Fruit fly (Drosophila melanogaster) whole organism, embryonic: ENCODE results near the gene CG3448.

ENCODE experiments used
- CG10209 ChIP-seq: fragments of 200-800 bp; sonication (Bioruptor generic); optimal IDR thresholded peaks from 3 replicates; lab custom pipeline; 2017; ENCODE audit warnings: missing biosample characterization, mild to moderate bottlenecking, missing genetic modification characterization, missing genetic modification reagents
- CG10274 ChIP-seq: fragments of 200-800 bp; sonication (Bioruptor generic); optimal IDR thresholded peaks from 3 replicates; lab custom pipeline; 2017; ENCODE audit warnings: missing biosample characterization, mild to moderate bottlenecking, missing genetic modification characterization
- CG10321 ChIP-seq: fragments of 200-800 bp; sonication (Bioruptor generic); IDR thresholded peaks from 2 replicates; pipeline ENCODE4 v1.3.6; 2022; ENCODE audit warnings: missing biosample characterization, missing genetic modification characterization
- CG10654 ChIP-seq: fragments of 200-800 bp; sonication (Bioruptor generic); optimal IDR thresholded peaks from 2 replicates; lab custom pipeline; 2016; ENCODE audit warnings: missing biosample characterization, missing genetic modification characterization
- CG11085 ChIP-seq: fragments of 200-800 bp; sonication (Bioruptor generic); IDR thresholded peaks from 2 replicates; pipeline ENCODE4 v1.3.6; 2022; ENCODE audit warnings: missing biosample characterization, missing genetic modification characterization
- CG11456 ChIP-seq: fragments of 200-800 bp; sonication (Bioruptor generic); IDR thresholded peaks from 3 replicates; pipeline ENCODE4 v1.3.6; 2022; ENCODE audit warnings: missing biosample characterization, missing genetic modification characterization
- CG11696 ChIP-seq: fragments of 200-800 bp; sonication (Bioruptor generic); IDR thresholded peaks from 2 replicates; pipeline ENCODE4 v1.3.6; 2022; ENCODE audit warnings: missing biosample characterization, missing genetic modification characterization
- CG13123 ChIP-seq: fragments of 200-800 bp; sonication (Bioruptor generic); optimal IDR thresholded peaks from 2 replicates; lab custom pipeline; 2016; ENCODE audit warnings: missing biosample characterization, missing genetic modification characterization
- CG13775 ChIP-seq: fragments of 200-800 bp; sonication (Bioruptor generic); optimal IDR thresholded peaks from 3 replicates; lab custom pipeline; 2017; ENCODE audit warnings: missing biosample characterization, mild to moderate bottlenecking, missing genetic modification characterization
- CG14014 ChIP-seq: fragments of 200-800 bp; sonication (Bioruptor generic); IDR thresholded peaks from 2 replicates; pipeline ENCODE4 v1.3.6; 2022; ENCODE audit warnings: missing biosample characterization, missing genetic modification characterization
- CG17361 ChIP-seq: fragments of 200-800 bp; sonication (Bioruptor generic); IDR thresholded peaks from 3 replicates; pipeline ENCODE4 v1.3.6; 2022; ENCODE audit warnings: missing biosample characterization, missing genetic modification characterization
- CG17612 ChIP-seq: fragments of 200-800 bp; sonication (Bioruptor generic); IDR thresholded peaks from 2 replicates; pipeline ENCODE4 v1.3.6; 2022; ENCODE audit warnings: missing biosample characterization, missing genetic modification characterization
- CG17912 ChIP-seq: fragments of 200-800 bp; sonication (Bioruptor generic); optimal IDR thresholded peaks from 2 replicates; lab custom pipeline; 2018; ENCODE audit warnings: missing biosample characterization, mild to moderate bottlenecking, missing genetic modification characterization
- CG2116 ChIP-seq: fragments of 200-800 bp; sonication (Bioruptor generic); optimal IDR thresholded peaks from 3 replicates; lab custom pipeline; 2018; ENCODE audit warnings: missing biosample characterization, mild to moderate bottlenecking, missing genetic modification characterization
- CG2712 ChIP-seq: fragments of 200-800 bp; optimal IDR thresholded peaks from 3 replicates; lab custom pipeline; 2019; ENCODE audit warnings: missing biosample characterization, mild to moderate bottlenecking, missing genetic modification characterization, moderate library complexity
- CG32532 ChIP-seq: fragments of 200-800 bp; sonication (Bioruptor generic); IDR thresholded peaks from 2 replicates; pipeline ENCODE4 v1.3.6; 2022; ENCODE audit warnings: missing biosample characterization, missing genetic modification characterization
- CG34224 ChIP-seq: fragments of 200-800 bp; sonication (Bioruptor generic); IDR thresholded peaks from 3 replicates; pipeline ENCODE4 v1.3.6; 2022; ENCODE audit warnings: missing biosample characterization, missing genetic modification characterization; ENCODE audit not compliant: partially characterized antibody
- CG3995 ChIP-seq: fragments of 200-800 bp; sonication (Bioruptor generic); optimal IDR thresholded peaks from 3 replicates; lab custom pipeline; 2016; ENCODE audit warnings: missing biosample characterization, missing genetic modification characterization
- CG6683 ChIP-seq: fragments of 200-800 bp; sonication (Bioruptor generic); optimal IDR thresholded peaks from 2 replicates; lab custom pipeline; 2017; ENCODE audit warnings: missing biosample characterization, mild to moderate bottlenecking, missing genetic modification characterization, missing genetic modification reagents
- CG7372 ChIP-seq: fragments of 200-800 bp; sonication (Bioruptor generic); IDR thresholded peaks from 2 replicates; pipeline ENCODE4 v1.3.6; 2022; ENCODE audit warnings: missing biosample characterization, missing genetic modification characterization
- CG7556 ChIP-seq: fragments of 200-800 bp; sonication (Bioruptor generic); optimal IDR thresholded peaks from 2 replicates; lab custom pipeline; 2017; ENCODE audit warnings: missing biosample characterization, mild to moderate bottlenecking, missing genetic modification characterization
- CG8359 ChIP-seq: fragments of 200-800 bp; sonication (Bioruptor generic); optimal IDR thresholded peaks from 2 replicates; lab custom pipeline; 2017; ENCODE audit warnings: missing biosample characterization, mild to moderate bottlenecking, missing genetic modification characterization, borderline replicate concordance
- CG9437 ChIP-seq: fragments of 200-800 bp; sonication (Bioruptor generic); optimal IDR thresholded peaks from 2 replicates; lab custom pipeline; 2018; ENCODE audit warnings: missing biosample characterization, mild to moderate bottlenecking, missing genetic modification characterization
- Dref ChIP-seq: fragments of 200-800 bp; sonication (Bioruptor generic); IDR thresholded peaks from 2 replicates; pipeline ENCODE4 v1.3.6; 2022; ENCODE audit warnings: missing biosample characterization, missing genetic modification characterization
- HLH54F ChIP-seq: fragments of 200-800 bp; sonication (Bioruptor generic); optimal IDR thresholded peaks from 3 replicates; lab custom pipeline; 2016; ENCODE audit warnings: missing biosample characterization, missing genetic modification characterization
- Hr51 ChIP-seq, 2 experiments: fragments of 200-800 bp; sonication (Bioruptor generic); optimal IDR thresholded peaks; 2 replicates in 1 of 2; 3 replicates in 1 of 2; lab custom pipeline; 2016 to 2018; ENCODE audit warnings: missing biosample characterization in 2 of 2, missing genetic modification characterization in 2 of 2, mild to moderate bottlenecking in 1 of 2, moderate library complexity in 1 of 2
- Hsf ChIP-seq: fragments of 200-800 bp; sonication (Bioruptor generic); optimal IDR thresholded peaks from 3 replicates; lab custom pipeline; 2016; ENCODE audit warnings: missing biosample characterization, missing genetic modification characterization
- Lim3 ChIP-seq: fragments of 200-800 bp; sonication (Bioruptor generic); IDR thresholded peaks from 2 replicates; pipeline ENCODE4 v1.3.6; 2022; ENCODE audit warnings: missing biosample characterization, missing genetic modification characterization
- Sox102F ChIP-seq: fragments of 200-800 bp; sonication (Bioruptor generic); optimal IDR thresholded peaks from 2 replicates; lab custom pipeline; 2018; ENCODE audit warnings: missing biosample characterization, mild to moderate bottlenecking, missing genetic modification characterization, moderate library complexity
- Spps ChIP-seq: fragments of 200-800 bp; sonication (Bioruptor generic); optimal IDR thresholded peaks from 2 replicates; lab custom pipeline; 2018; ENCODE audit warnings: missing biosample characterization, mild to moderate bottlenecking, missing genetic modification characterization
- Stat92E ChIP-seq, 3 experiments: fragments of >200 bp in 2 of 3; fragments of 200-800 bp in 1 of 3; sonication (Bioruptor generic) in 1 of 3; optimal IDR thresholded peaks; 2 replicates each; lab custom pipeline; 2017 to 2019; ENCODE audit warnings: missing biosample characterization in 3 of 3, missing genetic modification characterization in 3 of 3, mild to moderate bottlenecking in 1 of 3, moderate library complexity in 1 of 3
- TFAM ChIP-seq: fragments of 200-800 bp; sonication (Bioruptor generic); optimal IDR thresholded peaks from 2 replicates; lab custom pipeline; 2017; ENCODE audit warnings: missing biosample characterization, missing genetic modification characterization, inconsistent platforms
- YL-1 ChIP-seq: fragments of 200-800 bp; sonication (Bioruptor generic); optimal IDR thresholded peaks from 3 replicates; lab custom pipeline; 2017; ENCODE audit warnings: missing biosample characterization, mild to moderate bottlenecking, missing genetic modification characterization
- aop ChIP-seq: fragments of 200-800 bp; sonication (Bioruptor generic); IDR thresholded peaks from 2 replicates; pipeline ENCODE4 v1.3.6; 2022; ENCODE audit warnings: missing biosample characterization, missing genetic modification characterization
- bcd ChIP-seq: fragments of 200-800 bp; sonication (Bioruptor generic); optimal IDR thresholded peaks from 2 replicates; lab custom pipeline; 2017; ENCODE audit warnings: missing biosample characterization, mild to moderate bottlenecking, missing genetic modification characterization
- cato ChIP-seq: fragments of 200-800 bp; sonication (Bioruptor generic); optimal IDR thresholded peaks from 2 replicates; lab custom pipeline; 2016; ENCODE audit warnings: missing biosample characterization, missing genetic modification characterization, borderline replicate concordance
- croc ChIP-seq: fragments of 200-800 bp; sonication (Bioruptor generic); conservative IDR thresholded peaks from 3 replicates; pipeline ENCODE4 v1.3.6; 2022; ENCODE audit warnings: missing biosample characterization, missing genetic modification characterization
- disco-r ChIP-seq: fragments of 200-800 bp; sonication (Bioruptor generic); optimal IDR thresholded peaks from 2 replicates; lab custom pipeline; 2016; ENCODE audit warnings: missing biosample characterization, missing genetic modification characterization
- dmrt99B ChIP-seq: fragments of 200-800 bp; sonication (Bioruptor generic); optimal IDR thresholded peaks from 2 replicates; lab custom pipeline; 2018; ENCODE audit warnings: missing biosample characterization, mild to moderate bottlenecking, missing genetic modification characterization, moderate library complexity
- fu2 ChIP-seq: fragments of 200-800 bp; sonication (Bioruptor generic); optimal IDR thresholded peaks from 2 replicates; lab custom pipeline; 2016; ENCODE audit warnings: missing biosample characterization, missing genetic modification characterization
- inv ChIP-seq: fragments of 200-800 bp; sonication (Bioruptor generic); IDR thresholded peaks from 2 replicates; pipeline ENCODE4 v1.3.6; 2022; ENCODE audit warnings: missing biosample characterization, missing genetic modification characterization; ENCODE audit not compliant: partially characterized antibody
- jing ChIP-seq: fragments of 200-800 bp; sonication (Bioruptor generic); optimal IDR thresholded peaks from 2 replicates; lab custom pipeline; 2018; ENCODE audit warnings: missing biosample characterization, mild to moderate bottlenecking, missing genetic modification characterization
- lola ChIP-seq, 3 experiments: fragments of >200 bp in 2 of 3; fragments of 200-800 bp in 1 of 3; sonication (Bioruptor generic) in 1 of 3; optimal IDR thresholded peaks; 2 replicates each; lab custom pipeline; 2017 to 2019; ENCODE audit warnings: missing biosample characterization in 3 of 3, missing genetic modification characterization in 3 of 3, mild to moderate bottlenecking in 1 of 3, moderate library complexity in 1 of 3
- pb ChIP-seq: fragments of 200-800 bp; sonication (Bioruptor generic); optimal IDR thresholded peaks from 3 replicates; lab custom pipeline; 2016; ENCODE audit warnings: missing biosample characterization, missing genetic modification characterization
- peb ChIP-seq: fragments of 200-800 bp; sonication (Bioruptor generic); IDR thresholded peaks from 2 replicates; pipeline ENCODE4 v1.3.6; 2022; ENCODE audit warnings: missing biosample characterization, missing genetic modification characterization
- repo ChIP-seq: fragments of 200-800 bp; sonication (Bioruptor generic); optimal IDR thresholded peaks from 2 replicates; lab custom pipeline; 2016; ENCODE audit warnings: missing biosample characterization, missing genetic modification characterization
- sim ChIP-seq: fragments of 200-800 bp; sonication (Bioruptor generic); IDR thresholded peaks from 2 replicates; pipeline ENCODE4 v1.3.6; 2022; ENCODE audit warnings: missing biosample characterization, missing genetic modification characterization
- slp2 ChIP-seq: fragments of 200-800 bp; sonication (Bioruptor generic); optimal IDR thresholded peaks from 2 replicates; lab custom pipeline; 2016; ENCODE audit warnings: missing biosample characterization, missing genetic modification characterization
- trem ChIP-seq: fragments of 200-800 bp; optimal IDR thresholded peaks from 3 replicates; lab custom pipeline; 2019; ENCODE audit warnings: missing biosample characterization, mild to moderate bottlenecking, missing genetic modification characterization, moderate library complexity
- yki ChIP-seq: fragments of >200 bp; optimal IDR thresholded peaks from 3 replicates; lab custom pipeline; 2018

The CG3448 gene

dm6 chr3L:9451522-9452118, at the start of gene CG3448, which contains the start of gene ghi (continued):
- TF ChIP-seq CG10654 (GFP tag; lab: Kevin White, UChicago) (peak; percentile 62), TFAM (GFP tag; lab: Kevin White, UChicago) (no peak), CG34224 (GFP tag; lab: Robert Waterston, UW) (peak; percentile 74), Spps (tag; lab: Kevin White, UChicago) (peak; percentile 54), CG14014 (GFP tag; lab: Robert Waterston, UW) (no peak), CG32532 (GFP tag; lab: Robert Waterston, UW) (no peak; the same call in 1 of the 2 replicates), jing (GFP tag; lab: Kevin White, UChicago) (no peak), Stat92E (GFP tag; optimal IDR thresholded peaks at IDR 0.05; lab: Kevin White, UChicago) (peak in 1 of 3 experiments; percentile 39), CG7372 (GFP tag; lab: Robert Waterston, UW) (peak; percentile 68), CG10321 (GFP tag; lab: Robert Waterston, UW) (no peak), sim (GFP tag; lab: Robert Waterston, UW) (no peak), inv (GFP tag; lab: Robert Waterston, UW) (peak; percentile 48; the same call in 1 of the 2 replicates), CG9437 (GFP tag; lab: Kevin White, UChicago) (no peak), CG11085 (peak; percentile 19; the same call in 1 of the 2 replicates), fu2 (GFP tag; lab: Kevin White, UChicago) (no peak), Sox102F (GFP tag; lab: Kevin White, UChicago) (peak; percentile 52), Lim3 (GFP tag; lab: Robert Waterston, UW) (no peak), CG2712 (tag; lab: Kevin White, UChicago) (peak; percentile 72), Dref (GFP tag; lab: Robert Waterston, UW) (peak; percentile 83), yki (lab: Kevin White, UChicago) (no peak), croc (GFP tag; lab: Robert Waterston, UW) (no peak), dmrt99B (tag; lab: Kevin White, UChicago) (peak; percentile 69), CG7556 (GFP tag; lab: Kevin White, UChicago) (peak; percentile 62), disco-r (no peak), CG17361 (GFP tag; lab: Robert Waterston, UW) (peak; percentile 73), CG2116 (GFP tag; lab: Kevin White, UChicago) (peak; percentile 94), CG10209 (no peak), CG8359 (no peak), cato (GFP tag; lab: Kevin White, UChicago) (no peak), CG3995 (GFP tag; lab: Kevin White, UChicago) (peak; percentile 37), slp2 (no peak), CG17912 (peak; percentile 6), HLH54F (GFP tag; lab: Kevin White, UChicago) (no peak), CG13775 (peak; percentile 18), peb (GFP tag; lab: Robert Waterston, UW) (0 out of 2 replicates have a peak, but pooled peaks have one; percentile 40), CG11696 (GFP tag; lab: Robert Waterston, UW) (no peak), CG11456 (peak; percentile 58; the same call in 1 of the 3 replicates), CG13123 (GFP tag; lab: Kevin White, UChicago) (no peak), bcd (peak; percentile 56), YL-1 (GFP tag; lab: Kevin White, UChicago) (peak; percentile 63), pb (GFP tag; lab: Kevin White, UChicago) (no peak), aop (GFP tag; lab: Robert Waterston, UW) (no peak), trem (tag; lab: Kevin White, UChicago) (peak; percentile 84), lola (GFP tag; optimal IDR thresholded peaks at IDR 0.05; lab: Kevin White, UChicago) (peak in 1 of 3 experiments; percentile 15), CG6683 (GFP tag; lab: Kevin White, UChicago) (peak; percentile 37), Hsf (peak; percentile 35), Hr51 (GFP tag; optimal IDR thresholded peaks at IDR 0.05; lab: Kevin White, UChicago) (peak in 1 of 2 experiments; percentile 47), CG10274 (GFP tag; lab: Kevin White, UChicago) (no peak), CG17612 (GFP tag; lab: Robert Waterston, UW) (no peak), repo (GFP tag; lab: Kevin White, UChicago) (no peak)
